In genomic region chr3L:2475564-2476260, dm6 we compare ENCODE assay signal across 4 fruit fly cellular contexts.
TF ChIP-seq lines count a peak whose summit lies in the region.

CG16762 (minus strand) TSS chr3L:2475614.

- TF ChIP-seq CTCF in whole organism, embryonic (GFP tag; optimal IDR thresholded peaks at IDR 0.05; lab: Kevin White, UChicago): peak; percentile 31

TF ChIP-seq in whole organism, adult, 20 proteins besides CTCF, POLR2A, EP300 and RAD21:
- TF ChIP-seq Clk (GFP tag; optimal IDR thresholded peaks at IDR 0.05; lab: Kevin White, UChicago) (peak; percentile 66), CG5204 (GFP tag; optimal IDR thresholded peaks at IDR 0.05; lab: Kevin White, UChicago) (peak; percentile 62), kay (GFP tag; lab: Kevin White, UChicago; ENCODE audit: borderline replicate concordance) (peak; percentile 96), cic (GFP tag; optimal IDR thresholded peaks at IDR 0.05; lab: Kevin White, UChicago) (peak; percentile 88), tj (GFP tag; optimal IDR thresholded peaks at IDR 0.05; lab: Kevin White, UChicago) (peak; percentile 38), CG14711 (tag; optimal IDR thresholded peaks at IDR 0.05; lab: Kevin White, UChicago) (peak; percentile 80), CG1620 (GFP tag; optimal IDR thresholded peaks at IDR 0.05; lab: Kevin White, UChicago) (peak; percentile 77), CG7101 (tag; optimal IDR thresholded peaks at IDR 0.05; lab: Kevin White, UChicago) (peak; percentile 90), Mnt (GFP tag; optimal IDR thresholded peaks at IDR 0.05; lab: Kevin White, UChicago) (peak; percentile 83), cnc (optimal IDR thresholded peaks at IDR 0.05; lab: Kevin White, UChicago) (no peak), bab1 (GFP tag; optimal IDR thresholded peaks at IDR 0.05; lab: Kevin White, UChicago) (no peak), CG7045 (GFP tag; optimal IDR thresholded peaks at IDR 0.05; lab: Kevin White, UChicago) (peak; percentile 95), ovo (GFP tag; optimal IDR thresholded peaks at IDR 0.05; lab: Kevin White, UChicago) (peak; percentile 79), Hr96 (GFP tag; optimal IDR thresholded peaks at IDR 0.05; lab: Kevin White, UChicago) (peak; percentile 56), pad (GFP tag; optimal IDR thresholded peaks at IDR 0.05; lab: Kevin White, UChicago) (peak; percentile 71), CG11617 (GFP tag; optimal IDR thresholded peaks at IDR 0.05; lab: Kevin White, UChicago) (peak; percentile 90), toe (GFP tag; optimal IDR thresholded peaks at IDR 0.05; lab: Kevin White, UChicago) (peak; percentile 74), CG12768 (GFP tag; optimal IDR thresholded peaks at IDR 0.05; lab: Kevin White, UChicago) (peak; percentile 90), Crg-1 (GFP tag; optimal IDR thresholded peaks at IDR 0.05; lab: Kevin White, UChicago) (peak; percentile 87), CG33017 (tag; optimal IDR thresholded peaks at IDR 0.05; lab: Kevin White, UChicago) (peak; percentile 89)

TF ChIP-seq in whole organism, embryonic, 481 proteins besides CTCF, POLR2A, EP300 and RAD21 (continues in another document):
- TF ChIP-seq BEAF-32 (GFP tag; optimal IDR thresholded peaks at IDR 0.05; lab: Kevin White, UChicago) (no peak), Hsf (GFP tag; optimal IDR thresholded peaks at IDR 0.05; lab: Kevin White, UChicago) (peak; percentile 31), CG6765 (GFP tag; optimal IDR thresholded peaks at IDR 0.05; lab: Kevin White, UChicago) (peak; percentile 59), mirr (GFP tag; optimal IDR thresholded peaks at IDR 0.05; lab: Kevin White, UChicago) (peak; percentile 19), CG11723 (GFP tag; optimal IDR thresholded peaks at IDR 0.05; lab: Kevin White, UChicago) (peak; percentile 45), CG1603 (tag; optimal IDR thresholded peaks at IDR 0.05; lab: Kevin White, UChicago) (peak; percentile 60), CG9609 (GFP tag; optimal IDR thresholded peaks at IDR 0.05; lab: Kevin White, UChicago) (peak; percentile 30), CG33557 (GFP tag; optimal IDR thresholded peaks at IDR 0.05; lab: Kevin White, UChicago) (peak; percentile 28), gro (GFP tag; optimal IDR thresholded peaks at IDR 0.05; lab: Kevin White, UChicago) (peak; percentile 60), sc (optimal IDR thresholded peaks at IDR 0.05; lab: Kevin White, UChicago) (no peak), sc (GFP tag; optimal IDR thresholded peaks at IDR 0.05; lab: Kevin White, UChicago) (peak; percentile 50), esg (GFP tag; conservative IDR thresholded peaks at IDR 0.05; lab: Robert Waterston, UW) (no peak), lov (optimal IDR thresholded peaks at IDR 0.05; lab: Kevin White, UChicago) (no peak), lov (GFP tag; IDR thresholded peaks at IDR 0.05; lab: Robert Waterston, UW) (peak; percentile 15; the same call in 1 of the 3 replicates), CG14710 (tag; optimal IDR thresholded peaks at IDR 0.05; lab: Kevin White, UChicago) (peak; percentile 62), CG30403 (GFP tag; optimal IDR thresholded peaks at IDR 0.05; lab: Kevin White, UChicago) (no peak), CG14667 (GFP tag; IDR thresholded peaks at IDR 0.05; lab: Robert Waterston, UW) (no peak), Hr51 (GFP tag; optimal IDR thresholded peaks at IDR 0.05; lab: Kevin White, UChicago) (peak in 1 of 2 experiments; percentile 22), CG2120 (GFP tag; optimal IDR thresholded peaks at IDR 0.05; lab: Kevin White, UChicago) (peak; percentile 44), ci (GFP tag; IDR thresholded peaks at IDR 0.05; lab: Robert Waterston, UW) (peak; percentile 76; the same call in 2 of the 3 replicates), Xrp1 (GFP tag; IDR thresholded peaks at IDR 0.05; lab: Robert Waterston, UW) (peak; percentile 58), pan (optimal IDR thresholded peaks at IDR 0.05; lab: Kevin White, UChicago) (no peak), pan (GFP tag; optimal IDR thresholded peaks at IDR 0.05 in 1 of 2, IDR thresholded peaks at IDR 0.05 in 1 of 2) (peak in 1 of 2 experiments; percentile 41), CG11398 (GFP tag; optimal IDR thresholded peaks at IDR 0.05; lab: Kevin White, UChicago) (peak; percentile 35)

TF ChIP-seq in whole organism, prepupa, 60 proteins besides CTCF, POLR2A, EP300 and RAD21:
- TF ChIP-seq fkh (GFP tag; optimal IDR thresholded peaks at IDR 0.05; lab: Kevin White, UChicago): peak; percentile 94
- no peak for TF ChIP-seq CG11294 (GFP tag; IDR thresholded peaks at IDR 0.05; lab: Robert Waterston, UW)
- no peak for TF ChIP-seq OdsH (GFP tag; optimal IDR thresholded peaks at IDR 0.05; lab: Kevin White, UChicago)
- no peak for TF ChIP-seq CG32006 (GFP tag; optimal IDR thresholded peaks at IDR 0.05; lab: Kevin White, UChicago)
- TF ChIP-seq CG3032 (tag; optimal IDR thresholded peaks at IDR 0.05; lab: Kevin White, UChicago): no peak
- no peak for TF ChIP-seq Eip75B (GFP tag; optimal IDR thresholded peaks at IDR 0.05; lab: Kevin White, UChicago)
- TF ChIP-seq vri (GFP tag; optimal IDR thresholded peaks at IDR 0.05; lab: Kevin White, UChicago): peak; percentile 59
- no peak for TF ChIP-seq Hr38 (GFP tag; optimal IDR thresholded peaks at IDR 0.05; lab: Kevin White, UChicago)
TF ChIP-seq in whole organism, prepupa: peak in this region for 2.

TF ChIP-seq in whole organism, wandering third instar larva, 38 proteins besides CTCF, POLR2A, EP300 and RAD21:
- no peak for TF ChIP-seq CG9705 (GFP tag; optimal IDR thresholded peaks at IDR 0.05; lab: Kevin White, UChicago)
- TF ChIP-seq dmrt93B (GFP tag; optimal IDR thresholded peaks at IDR 0.05; lab: Kevin White, UChicago): no peak
- peak; percentile 31 for TF ChIP-seq Jra (GFP tag; optimal IDR thresholded peaks at IDR 0.05; lab: Kevin White, UChicago)
- peak; percentile 75 for TF ChIP-seq OdsH (GFP tag; optimal IDR thresholded peaks at IDR 0.05; lab: Kevin White, UChicago)
- no peak for TF ChIP-seq usp (GFP tag; optimal IDR thresholded peaks at IDR 0.05; lab: Kevin White, UChicago)
- TF ChIP-seq h (GFP tag; optimal IDR thresholded peaks at IDR 0.05; lab: Kevin White, UChicago): peak; percentile 72
- TF ChIP-seq HLH106 (tag; optimal IDR thresholded peaks at IDR 0.05; lab: Kevin White, UChicago): peak; percentile 27
- TF ChIP-seq sage (GFP tag; optimal IDR thresholded peaks at IDR 0.05; lab: Kevin White, UChicago): no peak
- TF ChIP-seq psq (GFP tag; optimal IDR thresholded peaks at IDR 0.05; lab: Kevin White, UChicago): peak; percentile 16
- peak; percentile 37 for TF ChIP-seq fru (GFP tag; optimal IDR thresholded peaks at IDR 0.05; lab: Kevin White, UChicago)
- peak; percentile 37 for TF ChIP-seq CG32264 (GFP tag; optimal IDR thresholded peaks at IDR 0.05; lab: Kevin White, UChicago)
- TF ChIP-seq foxo (GFP tag; optimal IDR thresholded peaks at IDR 0.05; lab: Kevin White, UChicago): peak in 1 of 2 experiments; percentile 61
- peak; percentile 47 for TF ChIP-seq Hnf4 (GFP tag; optimal IDR thresholded peaks at IDR 0.05; lab: Kevin White, UChicago)
- TF ChIP-seq rgr (GFP tag; optimal IDR thresholded peaks at IDR 0.05; lab: Kevin White, UChicago): peak; percentile 85
- TF ChIP-seq Sp1 (GFP tag; optimal IDR thresholded peaks at IDR 0.05; lab: Kevin White, UChicago): peak; percentile 49
- no peak for TF ChIP-seq Vsx2 (GFP tag; optimal IDR thresholded peaks at IDR 0.05; lab: Kevin White, UChicago; ENCODE audit: partially characterized antibody)
- TF ChIP-seq br (GFP tag; optimal IDR thresholded peaks at IDR 0.05; lab: Kevin White, UChicago): peak; percentile 54
- no peak for TF ChIP-seq pan (optimal IDR thresholded peaks at IDR 0.05; lab: Kevin White, UChicago)
- peak; percentile 92 for TF ChIP-seq Hr83 (GFP tag; optimal IDR thresholded peaks at IDR 0.05; lab: Kevin White, UChicago; ENCODE audit: poor library complexity, severe bottlenecking)
- peak; percentile 59 for TF ChIP-seq brk (GFP tag; optimal IDR thresholded peaks at IDR 0.05; lab: Kevin White, UChicago)
- peak; percentile 66 for TF ChIP-seq tai (GFP tag; optimal IDR thresholded peaks at IDR 0.05; lab: Kevin White, UChicago)
- TF ChIP-seq dsf (GFP tag; optimal IDR thresholded peaks at IDR 0.05; lab: Kevin White, UChicago; ENCODE audit: borderline replicate concordance): peak; percentile 31
- TF ChIP-seq jim (GFP tag; optimal IDR thresholded peaks at IDR 0.05; lab: Kevin White, UChicago): peak; percentile 34
- TF ChIP-seq Abd-B (GFP tag; optimal IDR thresholded peaks at IDR 0.05; lab: Kevin White, UChicago): no peak
